Worm (Caenorhabditis elegans) whole organism, L1 larva: Measurements from ENCODE around the gene plp-2.

Experiments used
- ama-1 ChIP-seq: fragments of 150-350 bp; optimal IDR thresholded peaks from 2 replicates; lab custom pipeline; 2014
- hlh-4 ChIP-seq: sonication (generic microtip); optimal IDR thresholded peaks from 2 replicates; lab custom pipeline; 2016; ENCODE audit warnings: mild to moderate bottlenecking, missing genetic modification characterization, missing compliant biosample characterization
- nhr-47 ChIP-seq: sonication (generic microtip); optimal IDR thresholded peaks from 2 replicates; lab custom pipeline; 2016; ENCODE audit warnings: mild to moderate bottlenecking, missing genetic modification characterization, moderate library complexity, missing compliant biosample characterization
- nhr-76 ChIP-seq: sonication (generic microtip); optimal IDR thresholded peaks from 2 replicates; lab custom pipeline; 2017; ENCODE audit warnings: missing biosample characterization, missing genetic modification characterization
- unc-30 ChIP-seq: sonication (generic microtip); optimal IDR thresholded peaks from 2 replicates; lab custom pipeline; 2017; ENCODE audit warnings: missing biosample characterization, missing genetic modification characterization
- unc-86 ChIP-seq: sonication (generic microtip); optimal IDR thresholded peaks from 2 replicates; lab custom pipeline; 2016; ENCODE audit warnings: missing genetic modification characterization, missing compliant biosample characterization

- TF ChIP-seq nhr-76 (tag; lab: Kevin White, UChicago) (no peak), unc-30 (tag; lab: Kevin White, UChicago) (no peak), unc-86 (tag; lab: Kevin White, UChicago) (no peak), hlh-4 (tag; lab: Kevin White, UChicago) (no peak), nhr-47 (tag; lab: Kevin White, UChicago) (no peak), ama-1 (lab: Kevin White, UChicago) (no peak)
These were observed 45.0 kb upstream of the plp-2 start for ce11 chrX:15027566-15027965.
